Fruit fly (Drosophila melanogaster): ENCODE measurements around the gene CG14454.

dm6 chr3L:22721991-22722390 lies 29.7 kb upstream of the CG14454 start, which contains the start of gene CG14451:
- no peak for TF ChIP-seq EcR (GFP tag; optimal IDR thresholded peaks at IDR 0.05)
- no peak for TF ChIP-seq psq (optimal IDR thresholded peaks at IDR 0.05)
- no peak for TF ChIP-seq pan (optimal IDR thresholded peaks at IDR 0.05)
- TF ChIP-seq usp (GFP tag; optimal IDR thresholded peaks at IDR 0.05), result no peak
- TF ChIP-seq CG8478 (optimal IDR thresholded peaks at IDR 0.05), result no peak

Measured in whole organism.